Worm (Caenorhabditis elegans) whole organism, young adult: ENCODE data around the gene ppm-1.D.

Experiments
- B0261.1 ChIP-seq: sonication (generic microtip); optimal IDR thresholded peaks from 2 replicates; lab custom pipeline; 2016; ENCODE audit warnings: mild to moderate bottlenecking, missing genetic modification characterization, moderate library complexity, missing compliant biosample characterization
- B0336.3 ChIP-seq: fragments of 200-800 bp; sonication (Bioruptor generic); IDR thresholded peaks from 2 replicates; pipeline ENCODE4 v1.3.6; 2022; ENCODE audit warnings: missing genetic modification characterization, missing compliant biosample characterization
- C17E4.6 ChIP-seq: fragments of 200-800 bp; sonication (Bioruptor generic); IDR thresholded peaks from 2 replicates; pipeline ENCODE4 v1.3.6; 2022; ENCODE audit warnings: missing genetic modification reagents, missing genetic modification characterization, missing compliant biosample characterization
- D2030.7 ChIP-seq: fragments of 200-800 bp; sonication (Bioruptor generic); IDR thresholded peaks from 2 replicates; pipeline ENCODE4 v1.3.6; 2022; ENCODE audit warnings: missing genetic modification reagents, missing genetic modification characterization, missing compliant biosample characterization
- F10E7.11 ChIP-seq: sonication (generic microtip); optimal IDR thresholded peaks from 2 replicates; lab custom pipeline; 2017; ENCODE audit warnings: mild to moderate bottlenecking, missing genetic modification characterization, moderate library complexity, missing compliant biosample characterization
- F33H1.4 ChIP-seq: fragments of 200-800 bp; sonication (Bioruptor generic); IDR thresholded peaks from 2 replicates; pipeline ENCODE4 v1.3.6; 2022; ENCODE audit warnings: missing genetic modification reagents, missing genetic modification characterization, missing compliant biosample characterization
- F49E8.2 ChIP-seq: sonication (generic microtip); optimal IDR thresholded peaks from 3 replicates; lab custom pipeline; 2017; ENCODE audit warnings: missing genetic modification characterization, mild to moderate bottlenecking, missing compliant biosample characterization, antibody characterized with exemption, moderate library complexity; ENCODE audit not compliant: insufficient read depth
- Y53G8AR.9 ChIP-seq: fragments of 200-800 bp; sonication (Bioruptor generic); conservative IDR thresholded peaks from 2 replicates; pipeline ENCODE4 v1.3.6; 2022; ENCODE audit warnings: missing genetic modification reagents, missing genetic modification characterization, missing compliant biosample characterization
- akir-1 ChIP-seq: fragments of 200-800 bp; sonication (Bioruptor generic); optimal IDR thresholded peaks from 2 replicates; lab custom pipeline; 2018; ENCODE audit warnings: mild to moderate bottlenecking, missing genetic modification characterization, moderate library complexity, missing compliant biosample characterization
- ama-1 ChIP-seq, 3 experiments: fragments of 150-350 bp in 1 of 3; sonication (generic microtip) in 2 of 3; optimal IDR thresholded peaks; 2 replicates each; lab custom pipeline; 2014 to 2018; ENCODE audit warnings: missing biosample characterization in 2 of 3, missing genetic modification characterization in 2 of 3, missing genetic modification reagents in 2 of 3
- atf-7 ChIP-seq: sonication (generic microtip); optimal IDR thresholded peaks from 2 replicates; lab custom pipeline; 2017; ENCODE audit warnings: mild to moderate bottlenecking, missing genetic modification characterization, missing compliant biosample characterization
- bed-1 ChIP-seq: fragments of 200-800 bp; sonication (Bioruptor generic); IDR thresholded peaks from 2 replicates; pipeline ENCODE4 v1.3.6; 2022; ENCODE audit warnings: missing genetic modification reagents, missing genetic modification characterization, missing compliant biosample characterization
- bed-2 ChIP-seq: fragments of 200-800 bp; sonication (Bioruptor generic); IDR thresholded peaks from 2 replicates; pipeline ENCODE4 v1.3.6; 2022; ENCODE audit warnings: missing genetic modification reagents, missing genetic modification characterization, missing compliant biosample characterization
- cebp-1 ChIP-seq, 2 experiments: fragments of 200-800 bp in 1 of 2; sonication (Bioruptor generic) in 1 of 2; sonication (generic microtip) in 1 of 2; IDR thresholded peaks in 1 of 2; optimal IDR thresholded peaks in 1 of 2; 2 replicates each; pipeline versions ENCODE4 v1.3.6 to Lab custom; 2017 to 2022; ENCODE audit warnings: missing compliant biosample characterization in 2 of 2, missing genetic modification characterization in 2 of 2, mild to moderate bottlenecking in 1 of 2, missing genetic modification reagents in 1 of 2, moderate library complexity in 1 of 2
- ceh-58 ChIP-seq: fragments of 200-800 bp; sonication (Bioruptor generic); IDR thresholded peaks from 2 replicates; pipeline ENCODE4 v1.3.6; 2022; ENCODE audit warnings: missing genetic modification characterization, missing compliant biosample characterization
- dox-1 ChIP-seq: fragments of 200-800 bp; sonication (Bioruptor generic); IDR thresholded peaks from 2 replicates; pipeline ENCODE4 v1.3.6; 2022; ENCODE audit warnings: missing genetic modification reagents, missing genetic modification characterization, missing compliant biosample characterization
- dpff-1 ChIP-seq: sonication (generic microtip); optimal IDR thresholded peaks from 2 replicates; lab custom pipeline; 2017; ENCODE audit warnings: mild to moderate bottlenecking, missing genetic modification characterization, missing compliant biosample characterization
- ekl-4 ChIP-seq: fragments of 200-800 bp; sonication (Bioruptor generic); IDR thresholded peaks from 2 replicates; pipeline ENCODE4 v1.3.6; 2022; ENCODE audit warnings: missing genetic modification reagents, missing genetic modification characterization, missing compliant biosample characterization
- ets-4 ChIP-seq: fragments of 200-800 bp; sonication (Bioruptor generic); optimal IDR thresholded peaks from 2 replicates; lab custom pipeline; 2018; ENCODE audit warnings: mild to moderate bottlenecking, missing genetic modification characterization, missing compliant biosample characterization
- hrde-1 ChIP-seq: sonication (generic microtip); optimal IDR thresholded peaks from 2 replicates; lab custom pipeline; 2016; ENCODE audit warnings: missing genetic modification characterization, mild to moderate bottlenecking, missing compliant biosample characterization, moderate library complexity, missing genotype, missing genetic modification reagents, borderline replicate concordance
- let-526 ChIP-seq: fragments of 200-800 bp; sonication (Bioruptor generic); IDR thresholded peaks from 2 replicates; pipeline ENCODE4 v1.3.6; 2022; ENCODE audit warnings: missing genetic modification reagents, missing genetic modification characterization, missing compliant biosample characterization
- lin-26 ChIP-seq: fragments of 200-800 bp; sonication (Bioruptor generic); IDR thresholded peaks from 2 replicates; pipeline ENCODE4 v1.3.6; 2022; ENCODE audit warnings: missing genetic modification reagents, missing genetic modification characterization, missing compliant biosample characterization
- lsl-1 ChIP-seq: fragments of 200-800 bp; sonication (Bioruptor generic); optimal IDR thresholded peaks from 2 replicates; lab custom pipeline; 2018; ENCODE audit warnings: mild to moderate bottlenecking, missing genetic modification characterization, moderate library complexity, missing compliant biosample characterization
- madf-3 ChIP-seq: fragments of 200-800 bp; sonication (Bioruptor generic); IDR thresholded peaks from 2 replicates; pipeline ENCODE4 v1.3.6; 2022; ENCODE audit warnings: missing genetic modification reagents, missing genetic modification characterization, missing compliant biosample characterization
- madf-6 ChIP-seq: fragments of 200-800 bp; sonication (Bioruptor generic); IDR thresholded peaks from 2 replicates; pipeline ENCODE4 v1.3.6; 2022; ENCODE audit warnings: missing genetic modification reagents, missing genetic modification characterization, missing compliant biosample characterization
- madf-8 ChIP-seq: fragments of 200-800 bp; sonication (Bioruptor generic); conservative IDR thresholded peaks from 2 replicates; pipeline ENCODE4 v1.3.6; 2022; ENCODE audit warnings: missing genetic modification reagents, missing genetic modification characterization, missing compliant biosample characterization
- mcd-1 ChIP-seq: fragments of 200-800 bp; sonication (Bioruptor generic); IDR thresholded peaks from 2 replicates; pipeline ENCODE4 v1.3.6; 2022; ENCODE audit warnings: missing genetic modification reagents, missing genetic modification characterization, missing compliant biosample characterization
- mel-28 ChIP-seq: sonication (generic microtip); optimal IDR thresholded peaks from 2 replicates; lab custom pipeline; 2016; ENCODE audit warnings: borderline replicate concordance, mild to moderate bottlenecking, missing genetic modification characterization, missing compliant biosample characterization
- mes-4 ChIP-seq: sonication (generic microtip); optimal IDR thresholded peaks from 2 replicates; lab custom pipeline; 2016; ENCODE audit warnings: missing genotype, missing genetic modification characterization, missing compliant biosample characterization
- nfya-2 ChIP-seq: fragments of 200-800 bp; sonication (Bioruptor generic); IDR thresholded peaks from 2 replicates; pipeline ENCODE4 v1.3.6; 2022; ENCODE audit warnings: missing genetic modification reagents, missing genetic modification characterization, missing compliant biosample characterization
- nfyb-1 ChIP-seq: fragments of 200-800 bp; sonication (Bioruptor generic); IDR thresholded peaks from 2 replicates; pipeline ENCODE4 v1.3.6; 2022; ENCODE audit warnings: missing genetic modification reagents, missing genetic modification characterization, missing compliant biosample characterization
- nhr-179 ChIP-seq: sonication (generic microtip); optimal IDR thresholded peaks from 2 replicates; lab custom pipeline; 2016; ENCODE audit warnings: mild to moderate bottlenecking, missing genetic modification characterization, missing compliant biosample characterization
- nhr-27 ChIP-seq: fragments of 200-800 bp; sonication (Bioruptor generic); optimal IDR thresholded peaks from 2 replicates; lab custom pipeline; 2018; ENCODE audit warnings: mild to moderate bottlenecking, missing genetic modification characterization, moderate library complexity, missing compliant biosample characterization
- pha-4 ChIP-seq: fragments of 150-350 bp; sonication (generic microtip); optimal IDR thresholded peaks from 2 replicates; lab custom pipeline; 2014; ENCODE audit warnings: missing biosample characterization, missing genetic modification reagents, missing genetic modification characterization
- sdz-38 ChIP-seq: sonication (generic microtip); optimal IDR thresholded peaks from 2 replicates; lab custom pipeline; 2016; ENCODE audit warnings: missing genotype, missing genetic modification characterization, missing compliant biosample characterization
- snpc-1.3 ChIP-seq: sonication (generic microtip); optimal IDR thresholded peaks from 2 replicates; lab custom pipeline; 2017; ENCODE audit warnings: missing genetic modification characterization, mild to moderate bottlenecking, missing compliant biosample characterization, antibody characterized with exemption, moderate library complexity, missing genotype, missing genetic modification reagents; ENCODE audit not compliant: insufficient read depth
- snpc-3.4 ChIP-seq: sonication (generic microtip); optimal IDR thresholded peaks from 2 replicates; lab custom pipeline; 2017; ENCODE audit warnings: missing genetic modification characterization, mild to moderate bottlenecking, missing compliant biosample characterization, antibody characterized with exemption, moderate library complexity, missing genotype, missing genetic modification reagents
- snpc-4 ChIP-seq, 5 experiments: fragments of 150-350 bp in 1 of 5; sonication (generic microtip) in 4 of 5; optimal IDR thresholded peaks; 2 replicates each; lab custom pipeline; 2014 to 2018; ENCODE audit warnings: missing genetic modification characterization in 5 of 5, missing biosample characterization in 3 of 5, antibody characterized with exemption in 2 of 5, mild to moderate bottlenecking in 2 of 5, missing compliant biosample characterization in 2 of 5, missing genotype in 2 of 5, moderate library complexity in 2 of 5, missing genetic modification reagents in 1 of 5
- tlf-1 ChIP-seq: fragments of 200-800 bp; sonication (Bioruptor generic); optimal IDR thresholded peaks from 2 replicates; lab custom pipeline; 2018; ENCODE audit warnings: mild to moderate bottlenecking, missing genetic modification characterization, missing compliant biosample characterization
- xnd-1 ChIP-seq: sonication (generic microtip); optimal IDR thresholded peaks from 2 replicates; lab custom pipeline; 2016; ENCODE audit warnings: missing genotype, missing genetic modification reagents, missing genetic modification characterization, missing compliant biosample characterization
- zfh-2 ChIP-seq: fragments of 200-800 bp; sonication (Bioruptor generic); conservative IDR thresholded peaks from 2 replicates; pipeline ENCODE4 v1.3.6; 2022; ENCODE audit warnings: missing genetic modification reagents, missing genetic modification characterization, missing compliant biosample characterization
- ztf-25 ChIP-seq: fragments of 200-800 bp; sonication (Bioruptor generic); IDR thresholded peaks from 2 replicates; pipeline ENCODE4 v1.3.6; 2022; ENCODE audit warnings: missing genetic modification reagents, missing genetic modification characterization, missing compliant biosample characterization
- ztf-3 ChIP-seq: fragments of 200-800 bp; sonication (Bioruptor generic); optimal IDR thresholded peaks from 2 replicates; lab custom pipeline; 2018; ENCODE audit warnings: mild to moderate bottlenecking, missing genetic modification characterization, missing compliant biosample characterization

Gene ppm-1.D

ce11 chrIII:2329336-2329735, 2.0 kb upstream of the ppm-1.D start, which contains the start of gene Y54F10BM.12:
Gene Y54F10BM.12, minus strand, starts transcription at chrIII:2329679.
- TF ChIP-seq xnd-1 (tag; lab: Kevin White, UChicago): no peak

ce11 chrIII:2330389-2330788, 983 bp upstream of the ppm-1.D start:
- TF ChIP-seq hrde-1 (tag; lab: Kevin White, UChicago) (no peak), atf-7 (tag; lab: Kevin White, UChicago) (no peak), ekl-4 (GFP tag; lab: Robert Waterston, UW) (no peak), pha-4 (no peak), madf-6 (peak; percentile 12; the same call in 1 of the 2 replicates), snpc-3.4 (tag; lab: Kevin White, UChicago) (no peak), D2030.7 (no peak), lsl-1 (GFP tag; lab: Kevin White, UChicago) (peak; percentile 77), ztf-3 (GFP tag; lab: Kevin White, UChicago) (no peak), lin-26 (GFP tag; lab: Robert Waterston, UW) (no peak), bed-2 (no peak), madf-3 (GFP tag; lab: Robert Waterston, UW) (no peak), Y53G8AR.9 (GFP tag; lab: Robert Waterston, UW) (no peak), B0336.3 (GFP tag; lab: Robert Waterston, UW) (no peak), mes-4 (tag; lab: Kevin White, UChicago) (no peak), F33H1.4 (GFP tag; lab: Robert Waterston, UW) (peak; percentile 27; the same call in 1 of the 2 replicates), C17E4.6 (GFP tag; lab: Robert Waterston, UW) (no peak), F10E7.11 (tag; lab: Kevin White, UChicago) (no peak), dpff-1 (tag; lab: Kevin White, UChicago) (no peak), mcd-1 (GFP tag; lab: Robert Waterston, UW) (peak; percentile 29; the same call in 1 of the 2 replicates), snpc-4 (GFP tag; optimal IDR thresholded peaks at IDR 0.05; lab: Kevin White, UChicago) (no peak), snpc-4 (tag; optimal IDR thresholded peaks at IDR 0.05; lab: Kevin White, UChicago) (no peak)

ce11 chrIII:2343273-2343672, 11.9 kb downstream of the ppm-1.D start, which contains the start of gene phf-5:
Gene phf-5, plus strand, starts transcription at chrIII:2343573.
- no peak for TF ChIP-seq zfh-2 (GFP tag; lab: Robert Waterston, UW)
- no peak for TF ChIP-seq nhr-179 (tag; lab: Kevin White, UChicago)
- no peak for TF ChIP-seq ekl-4 (GFP tag; lab: Robert Waterston, UW)
- no peak for TF ChIP-seq F49E8.2 (tag; lab: Kevin White, UChicago)
- TF ChIP-seq nfya-2 (GFP tag; lab: Robert Waterston, UW): no peak
- TF ChIP-seq let-526 (GFP tag; lab: Robert Waterston, UW): no peak
- TF ChIP-seq sdz-38 (tag; lab: Kevin White, UChicago): no peak
- no peak for TF ChIP-seq akir-1

- TF ChIP-seq ets-4 (GFP tag; lab: Kevin White, UChicago): no peak
- no peak for TF ChIP-seq nfyb-1 (GFP tag; lab: Robert Waterston, UW)
- no peak for TF ChIP-seq dox-1
- no peak for TF ChIP-seq ceh-58 (GFP tag; lab: Robert Waterston, UW)
- no peak for TF ChIP-seq snpc-1.3 (tag; lab: Kevin White, UChicago)
- no peak for TF ChIP-seq cebp-1 (GFP tag; IDR thresholded peaks at IDR 0.05; lab: Robert Waterston, UW)
- TF ChIP-seq cebp-1 (tag; optimal IDR thresholded peaks at IDR 0.05; lab: Kevin White, UChicago): no peak
- TF ChIP-seq nhr-27 (tag; lab: Kevin White, UChicago): no peak
- TF ChIP-seq ekl-4 (GFP tag; lab: Robert Waterston, UW): no peak
- TF ChIP-seq tlf-1 (GFP tag; lab: Kevin White, UChicago): no peak
- TF ChIP-seq ama-1 (optimal IDR thresholded peaks at IDR 0.05; lab: Kevin White, UChicago): no peak
- no peak for TF ChIP-seq ama-1 (GFP tag; optimal IDR thresholded peaks at IDR 0.05; lab: Kevin White, UChicago)
- TF ChIP-seq mel-28: no peak
- no peak for TF ChIP-seq madf-8 (GFP tag; lab: Robert Waterston, UW)
- TF ChIP-seq B0261.1: no peak
- no peak for TF ChIP-seq ztf-25
- TF ChIP-seq bed-1 (GFP tag; lab: Robert Waterston, UW): no peak
Observed at ce11 chrIII:2347291-2347690, 15.9 kb downstream of the ppm-1.D start, which contains the start of gene gip-1. Gene gip-1, plus strand, starts transcription at chrIII:2347591.
